Worm (Caenorhabditis elegans): ENCODE data around the gene K08D9.2.

K08D9.2 gene

ce11 chrV:3256809-3257208 is 29.3 kb downstream of the K08D9.2 start:
- no peak for TF ChIP-seq ham-2 (GFP tag; optimal IDR thresholded peaks at IDR 0.05)
- peak; percentile 93 for TF ChIP-seq cnd-1 (tag; optimal IDR thresholded peaks at IDR 0.05)
- no peak for TF ChIP-seq ces-1 (GFP tag; optimal IDR thresholded peaks at IDR 0.05)
- TF ChIP-seq hlh-1 (tag; optimal IDR thresholded peaks at IDR 0.05) = peak; percentile 87
- TF ChIP-seq nhr-28 (tag; optimal IDR thresholded peaks at IDR 0.05) = no peak
- TF ChIP-seq lin-13 (tag; optimal IDR thresholded peaks at IDR 0.05) = no peak
- TF ChIP-seq M03D4.4 (tag; optimal IDR thresholded peaks at IDR 0.05) = no peak
- TF ChIP-seq ceh-83 (GFP tag; optimal IDR thresholded peaks at IDR 0.05) = no peak
- no peak for TF ChIP-seq ceh-43 (GFP tag; optimal IDR thresholded peaks at IDR 0.05)
- no peak for TF ChIP-seq unc-120 (tag; optimal IDR thresholded peaks at IDR 0.05; ENCODE audit: poor library complexity, severe bottlenecking)
- peak; percentile 61 for TF ChIP-seq nhr-2 (tag; optimal IDR thresholded peaks at IDR 0.05)
- no peak for TF ChIP-seq sem-2 (GFP tag; optimal IDR thresholded peaks at IDR 0.05)
- TF ChIP-seq drap-1 (GFP tag; optimal IDR thresholded peaks at IDR 0.05) = no peak
- TF ChIP-seq nhr-76 (tag; optimal IDR thresholded peaks at IDR 0.05) = no peak
- TF ChIP-seq elt-1 (tag; optimal IDR thresholded peaks at IDR 0.05; ENCODE audit: borderline replicate concordance, insufficient read depth) = no peak
- TF ChIP-seq nhr-237 (tag; optimal IDR thresholded peaks at IDR 0.05) = no peak
- peak; percentile 88 for TF ChIP-seq lin-32 (GFP tag; optimal IDR thresholded peaks at IDR 0.05)
- peak; percentile 14 for TF ChIP-seq mep-1 (tag; optimal IDR thresholded peaks at IDR 0.05)
- TF ChIP-seq bed-3 (GFP tag; optimal IDR thresholded peaks at IDR 0.05) = no peak
- TF ChIP-seq ztf-11 (tag; optimal IDR thresholded peaks at IDR 0.05) = no peak
- TF ChIP-seq unc-62 (GFP tag; optimal IDR thresholded peaks at IDR 0.05) = no peak
- no peak for TF ChIP-seq flh-1 (GFP tag; optimal IDR thresholded peaks at IDR 0.05)
- no peak for TF ChIP-seq elt-3 (tag; optimal IDR thresholded peaks at IDR 0.05)
- TF ChIP-seq snpc-4 (tag; optimal IDR thresholded peaks at IDR 0.05) = no peak
- TF ChIP-seq tbx-8 (GFP tag; optimal IDR thresholded peaks at IDR 0.05) = no peak
- no peak for TF ChIP-seq blmp-1 (tag; optimal IDR thresholded peaks at IDR 0.05)
- no peak for TF ChIP-seq mls-2 (tag; optimal IDR thresholded peaks at IDR 0.05)
- TF ChIP-seq sptf-1 (tag; optimal IDR thresholded peaks at IDR 0.05) = no peak
- TF ChIP-seq zip-8 (tag; optimal IDR thresholded peaks at IDR 0.05) = no peak
- no peak for TF ChIP-seq pha-4 (tag; optimal IDR thresholded peaks at IDR 0.05)
- no peak for TF ChIP-seq unc-39 (tag; optimal IDR thresholded peaks at IDR 0.05)
- no peak for TF ChIP-seq lsy-2 (tag; optimal IDR thresholded peaks at IDR 0.05)
- TF ChIP-seq mab-5 (tag; optimal IDR thresholded peaks at IDR 0.05) = no peak
- TF ChIP-seq ceh-39 (tag; optimal IDR thresholded peaks at IDR 0.05) = no peak
- TF ChIP-seq nhr-12 (tag; optimal IDR thresholded peaks at IDR 0.05) = no peak

ce11 chrV:3257277-3257676 is 29.8 kb downstream of the K08D9.2 start, which contains the start of gene T28A11.22:
Gene T28A11.22 (plus strand): TSS chrV:3257577.
- TF ChIP-seq nhr-12 (tag; optimal IDR thresholded peaks at IDR 0.05) (no peak), bed-3 (GFP tag; optimal IDR thresholded peaks at IDR 0.05) (no peak), elt-3 (tag; optimal IDR thresholded peaks at IDR 0.05) (no peak), ces-1 (GFP tag; optimal IDR thresholded peaks at IDR 0.05) (no peak), mls-2 (tag; optimal IDR thresholded peaks at IDR 0.05) (no peak), unc-120 (tag; optimal IDR thresholded peaks at IDR 0.05; ENCODE audit: poor library complexity, severe bottlenecking) (no peak), mep-1 (tag; optimal IDR thresholded peaks at IDR 0.05) (no peak), blmp-1 (tag; optimal IDR thresholded peaks at IDR 0.05) (no peak), tbx-8 (GFP tag; optimal IDR thresholded peaks at IDR 0.05) (no peak)

ce11 chrV:3259168-3259622 is 31.7 kb downstream of the K08D9.2 start, which contains the start of gene T28A11.16:
Gene T28A11.16 (minus strand): TSS chrV:3259218.
- no peak for TF ChIP-seq ceh-39 (tag; optimal IDR thresholded peaks at IDR 0.05)
- TF ChIP-seq nhr-28 (tag; optimal IDR thresholded peaks at IDR 0.05) = no peak
- no peak for TF ChIP-seq ztf-11 (tag; optimal IDR thresholded peaks at IDR 0.05)
- TF ChIP-seq ceh-43 (GFP tag; optimal IDR thresholded peaks at IDR 0.05) = no peak
- TF ChIP-seq drap-1 (GFP tag; optimal IDR thresholded peaks at IDR 0.05) = no peak
- no peak for TF ChIP-seq tbx-8 (GFP tag; optimal IDR thresholded peaks at IDR 0.05)
- no peak for TF ChIP-seq pha-4 (tag; optimal IDR thresholded peaks at IDR 0.05)
- TF ChIP-seq mep-1 (tag; optimal IDR thresholded peaks at IDR 0.05) = no peak
- no peak for TF ChIP-seq M03D4.4 (tag; optimal IDR thresholded peaks at IDR 0.05)
- no peak for TF ChIP-seq ham-2 (GFP tag; optimal IDR thresholded peaks at IDR 0.05)
- no peak for TF ChIP-seq nhr-12 (tag; optimal IDR thresholded peaks at IDR 0.05)
- no peak for TF ChIP-seq mab-5 (tag; optimal IDR thresholded peaks at IDR 0.05)
- no peak for TF ChIP-seq hlh-1 (tag; optimal IDR thresholded peaks at IDR 0.05)
- TF ChIP-seq cnd-1 (tag; optimal IDR thresholded peaks at IDR 0.05) = no peak
- no peak for TF ChIP-seq snpc-4 (tag; optimal IDR thresholded peaks at IDR 0.05)
- TF ChIP-seq zip-8 (tag; optimal IDR thresholded peaks at IDR 0.05) = no peak
- no peak for TF ChIP-seq sem-2 (GFP tag; optimal IDR thresholded peaks at IDR 0.05)
- no peak for TF ChIP-seq unc-39 (tag; optimal IDR thresholded peaks at IDR 0.05)

Data from whole organism, mixed stage, embryonic.